Fruit fly (Drosophila melanogaster): Measurements from ENCODE around the gene dyw.

Gene dyw

dm6 chrX:2707377-2708090 lies 13.8 kb upstream of the dyw start, which contains the start of gene CG2680:
Gene CG2680 (minus strand): TSS chrX:2707427.
- TF ChIP-seq CG8319 (GFP tag; optimal IDR thresholded peaks at IDR 0.05) (no peak), Eip93F (GFP tag; optimal IDR thresholded peaks at IDR 0.05) (no peak), achi (GFP tag; optimal IDR thresholded peaks at IDR 0.05) (peak; percentile 9), fkh (GFP tag; optimal IDR thresholded peaks at IDR 0.05) (peak; percentile 39), Lpt (GFP tag; optimal IDR thresholded peaks at IDR 0.05) (no peak), CG4318 (GFP tag; optimal IDR thresholded peaks at IDR 0.05) (no peak), Ets96B (tag; optimal IDR thresholded peaks at IDR 0.05) (no peak), vri (GFP tag; optimal IDR thresholded peaks at IDR 0.05) (no peak), CG6276 (GFP tag; optimal IDR thresholded peaks at IDR 0.05) (no peak), CG6808 (GFP tag; optimal IDR thresholded peaks at IDR 0.05) (no peak), CG8632 (GFP tag; optimal IDR thresholded peaks at IDR 0.05) (no peak), CG6163 (GFP tag; IDR thresholded peaks at IDR 0.05) (no peak), CG31627 (GFP tag; optimal IDR thresholded peaks at IDR 0.05) (no peak), Gug (GFP tag; IDR thresholded peaks at IDR 0.05) (no peak), lz (GFP tag; optimal IDR thresholded peaks at IDR 0.05) (no peak), Hr38 (GFP tag; optimal IDR thresholded peaks at IDR 0.05) (no peak)

dm6 chrX:2704134-2704773 lies 10.6 kb upstream of the dyw start, which contains the start of gene eIF2Bbeta:
Gene eIF2Bbeta (plus strand): TSS chrX:2704571.
- TF ChIP-seq CG31627 (GFP tag; optimal IDR thresholded peaks at IDR 0.05): peak; percentile 1
- no peak for TF ChIP-seq fd59A (GFP tag; optimal IDR thresholded peaks at IDR 0.05)

DNA sequence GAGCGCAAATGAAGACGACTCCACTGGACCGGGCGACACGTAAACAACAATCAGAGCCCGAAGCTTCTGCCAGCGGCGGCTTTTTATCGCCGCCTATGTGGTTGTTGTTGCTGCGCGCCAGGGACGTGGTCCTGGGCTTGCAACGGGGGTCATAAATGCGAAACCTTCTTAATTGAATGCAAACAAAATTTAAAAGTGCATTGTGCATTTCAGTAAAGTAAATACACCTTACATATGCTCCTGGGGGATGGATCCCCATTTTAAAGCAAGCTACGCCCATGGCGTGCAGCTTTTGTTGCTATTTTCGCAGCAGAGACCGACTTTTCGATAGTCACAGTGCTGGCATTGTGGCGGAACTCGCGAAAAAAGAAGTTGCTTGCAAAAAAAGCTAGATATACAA lies 10.0 kb upstream of the dyw start, which contains the start of gene Ugalt:
TSS of gene Ugalt (minus strand) at position 160 of the 400 bp plus-strand sequence.
- TF ChIP-seq CG11294 (GFP tag; IDR thresholded peaks at IDR 0.05): peak; percentile 100
- peak; percentile 100 for TF ChIP-seq fd59A (GFP tag; optimal IDR thresholded peaks at IDR 0.05)
- peak; percentile 100 for TF ChIP-seq CG34406 (GFP tag; optimal IDR thresholded peaks at IDR 0.05)
- peak; percentile 100 for TF ChIP-seq Lpt (GFP tag; optimal IDR thresholded peaks at IDR 0.05)
- peak; percentile 100 for TF ChIP-seq CG8632 (GFP tag; optimal IDR thresholded peaks at IDR 0.05)
- TF ChIP-seq CG32006 (GFP tag; optimal IDR thresholded peaks at IDR 0.05): peak; percentile 100
- peak; percentile 100 for TF ChIP-seq vri (GFP tag; optimal IDR thresholded peaks at IDR 0.05)
- peak; percentile 100 for TF ChIP-seq CG3919 (GFP tag; optimal IDR thresholded peaks at IDR 0.05)
- peak; percentile 100 for TF ChIP-seq Ets21C (GFP tag; optimal IDR thresholded peaks at IDR 0.05)
- TF ChIP-seq CG6792 (GFP tag; optimal IDR thresholded peaks at IDR 0.05): peak; percentile 100
- TF ChIP-seq CG3032 (tag; optimal IDR thresholded peaks at IDR 0.05): peak; percentile 100
- TF ChIP-seq Blimp-1 (GFP tag; optimal IDR thresholded peaks at IDR 0.05): peak; percentile 100
- peak; percentile 100 for TF ChIP-seq OdsH (GFP tag; optimal IDR thresholded peaks at IDR 0.05)
- TF ChIP-seq CG8319 (GFP tag; optimal IDR thresholded peaks at IDR 0.05): peak; percentile 100
- TF ChIP-seq salr (GFP tag; optimal IDR thresholded peaks at IDR 0.05): peak; percentile 100
- peak; percentile 100 for TF ChIP-seq CG9139 (GFP tag; optimal IDR thresholded peaks at IDR 0.05)
- peak; percentile 100 for TF ChIP-seq eg (GFP tag; IDR thresholded peaks at IDR 0.05)
- TF ChIP-seq pdm3 (GFP tag; optimal IDR thresholded peaks at IDR 0.05): peak; percentile 100
- TF ChIP-seq topi (GFP tag; optimal IDR thresholded peaks at IDR 0.05): peak; percentile 100
- TF ChIP-seq fd85E (GFP tag; optimal IDR thresholded peaks at IDR 0.05): peak; percentile 99
- TF ChIP-seq Sox15 (GFP tag; optimal IDR thresholded peaks at IDR 0.05): peak; percentile 100
- TF ChIP-seq Hr4 (GFP tag; optimal IDR thresholded peaks at IDR 0.05): peak; percentile 100
- TF ChIP-seq CG6276 (GFP tag; optimal IDR thresholded peaks at IDR 0.05): peak; percentile 100
- peak; percentile 100 for TF ChIP-seq Gug (GFP tag; IDR thresholded peaks at IDR 0.05)
- peak; percentile 100 for TF ChIP-seq CG1621 (tag; optimal IDR thresholded peaks at IDR 0.05)
- peak; percentile 100 for TF ChIP-seq Eip75B (GFP tag; optimal IDR thresholded peaks at IDR 0.05)
- peak; percentile 100 for TF ChIP-seq CG7368 (GFP tag; optimal IDR thresholded peaks at IDR 0.05)
- TF ChIP-seq Ets96B (tag; optimal IDR thresholded peaks at IDR 0.05): peak; percentile 100
- peak; percentile 100 for TF ChIP-seq spab (GFP tag; optimal IDR thresholded peaks at IDR 0.05)
- peak; percentile 100 for TF ChIP-seq CG10631 (GFP tag; optimal IDR thresholded peaks at IDR 0.05)
- TF ChIP-seq Smox (GFP tag; optimal IDR thresholded peaks at IDR 0.05): peak; percentile 100
- TF ChIP-seq CG10669 (GFP tag; optimal IDR thresholded peaks at IDR 0.05): peak; percentile 100
- peak; percentile 100 for TF ChIP-seq Eip78C (GFP tag)
- peak; percentile 100 for TF ChIP-seq dsx (GFP tag; optimal IDR thresholded peaks at IDR 0.05; ENCODE audit: poor library complexity, severe bottlenecking)
- TF ChIP-seq CG4318 (GFP tag; optimal IDR thresholded peaks at IDR 0.05): peak; percentile 100
- peak; percentile 100 for TF ChIP-seq net (GFP tag; optimal IDR thresholded peaks at IDR 0.05)

Measured in whole organism, prepupa.